Worm (Caenorhabditis elegans) whole organism, L4 larva: ENCODE measurements around the gene mlt-8.

Source experiments
- D1046.2 ChIP-seq: fragments of 200-800 bp; sonication (Bioruptor generic); IDR thresholded peaks from 2 replicates; pipeline ENCODE4 v1.3.6; 2022; ENCODE audit warnings: missing genetic modification characterization, missing compliant biosample characterization
- F10B5.3 ChIP-seq: sonication (generic microtip); optimal IDR thresholded peaks from 2 replicates; lab custom pipeline; 2016; ENCODE audit warnings: mild to moderate bottlenecking, missing genetic modification characterization, missing compliant biosample characterization
- F26F4.8 ChIP-seq: fragments of 200-800 bp; sonication (Bioruptor generic); conservative IDR thresholded peaks from 2 replicates; pipeline ENCODE4 v1.3.6; 2022; ENCODE audit warnings: missing genetic modification characterization, missing compliant biosample characterization
- F44E2.7 ChIP-seq: fragments of 200-800 bp; sonication (Bioruptor generic); IDR thresholded peaks from 2 replicates; pipeline ENCODE4 v2.1.2; 2022; ENCODE audit warnings: missing genetic modification characterization, missing compliant biosample characterization
- F49E8.2 ChIP-seq: sonication (generic microtip); optimal IDR thresholded peaks from 2 replicates; lab custom pipeline; 2016; ENCODE audit warnings: missing compliant biosample characterization, mild to moderate bottlenecking, missing genetic modification characterization, borderline replicate concordance
- R02D3.7 ChIP-seq: fragments of 150-350 bp; sonication (generic microtip); optimal IDR thresholded peaks from 3 replicates; lab custom pipeline; 2014; ENCODE audit warnings: missing biosample characterization, missing genetic modification characterization
- ZK546.5 ChIP-seq, 2 experiments: sonication (generic microtip); optimal IDR thresholded peaks; 2 replicates each; lab custom pipeline; 2017; ENCODE audit warnings: missing biosample characterization in 2 of 2, missing genetic modification characterization in 2 of 2
- aha-1 ChIP-seq: fragments of 150-350 bp; peaks from one replicate; lab custom pipeline; 2014; ENCODE audit warnings: missing biosample characterization, missing genetic modification characterization
- arid-1 ChIP-seq: fragments of 200-800 bp; sonication (Bioruptor generic); conservative IDR thresholded peaks from 2 replicates; pipeline ENCODE4 v1.3.6; 2022; ENCODE audit warnings: missing genetic modification reagents, missing genetic modification characterization, missing compliant biosample characterization
- ceh-62 ChIP-seq: sonication (generic microtip); optimal IDR thresholded peaks from 2 replicates; lab custom pipeline; 2017; ENCODE audit warnings: missing biosample characterization, missing genetic modification characterization
- ceh-82 ChIP-seq: sonication (generic microtip); optimal IDR thresholded peaks from 2 replicates; lab custom pipeline; 2017; ENCODE audit warnings: missing biosample characterization, missing genetic modification characterization
- ces-1 ChIP-seq: fragments of 150-350 bp; sonication (generic microtip); optimal IDR thresholded peaks from 4 replicates; lab custom pipeline; 2014; ENCODE audit warnings: missing biosample characterization, missing genetic modification reagents, missing genetic modification characterization
- duxl-1 ChIP-seq: sonication (generic microtip); optimal IDR thresholded peaks from 2 replicates; lab custom pipeline; 2016; ENCODE audit warnings: mild to moderate bottlenecking, missing genetic modification characterization, moderate library complexity, missing compliant biosample characterization; ENCODE audit not compliant: poor library complexity
- egl-27 ChIP-seq: sonication (generic microtip); optimal IDR thresholded peaks from 3 replicates; lab custom pipeline; 2017; ENCODE audit warnings: missing biosample characterization, missing genetic modification reagents, missing genetic modification characterization
- gei-8 ChIP-seq: fragments of 200-800 bp; sonication (Bioruptor generic); optimal IDR thresholded peaks from 2 replicates; lab custom pipeline; 2018; ENCODE audit warnings: mild to moderate bottlenecking, missing genetic modification characterization, missing compliant biosample characterization
- hlh-11 ChIP-seq: fragments of 200-800 bp; sonication (Bioruptor generic); optimal IDR thresholded peaks from 2 replicates; lab custom pipeline; 2018; ENCODE audit warnings: mild to moderate bottlenecking, missing genetic modification characterization, missing compliant biosample characterization
- lim-7 ChIP-seq: fragments of 200-800 bp; sonication (Bioruptor generic); IDR thresholded peaks from 2 replicates; pipeline ENCODE4 v1.3.6; 2022; ENCODE audit warnings: missing genetic modification characterization, missing compliant biosample characterization
- lin-15B ChIP-seq: fragments of 150-350 bp; sonication (generic microtip); optimal IDR thresholded peaks from 3 replicates; lab custom pipeline; 2014; ENCODE audit warnings: missing biosample characterization, missing genetic modification characterization
- lin-38 ChIP-seq: fragments of 200-800 bp; sonication (Bioruptor generic); IDR thresholded peaks from 2 replicates; pipeline ENCODE4 v1.3.6; 2022; ENCODE audit warnings: missing genetic modification reagents, missing genetic modification characterization, missing compliant biosample characterization
- lin-39 ChIP-seq: fragments of 150-350 bp; optimal IDR thresholded peaks from 2 replicates; lab custom pipeline; 2014; ENCODE audit warnings: missing biosample characterization, missing genetic modification reagents, missing genetic modification characterization
- lsy-2 ChIP-seq, 2 experiments: fragments of 150-350 bp in 1 of 2; sonication (generic microtip) in 1 of 2; optimal IDR thresholded peaks; 2 replicates each; lab custom pipeline; 2014 to 2017; ENCODE audit warnings: missing biosample characterization in 2 of 2, missing genetic modification characterization in 2 of 2
- mdt-29 ChIP-seq: fragments of 200-800 bp; sonication (Bioruptor generic); IDR thresholded peaks from 2 replicates; pipeline ENCODE4 v1.3.6; 2022; ENCODE audit warnings: missing genetic modification reagents, missing genetic modification characterization, missing compliant biosample characterization
- mxl-2 ChIP-seq: fragments of 200-800 bp; sonication (Bioruptor generic); conservative IDR thresholded peaks from 2 replicates; pipeline ENCODE4 v1.3.6; 2022; ENCODE audit warnings: missing genetic modification reagents, missing genetic modification characterization, missing compliant biosample characterization
- nhr-10 ChIP-seq: fragments of 150-350 bp; optimal IDR thresholded peaks from 2 replicates; lab custom pipeline; 2014; ENCODE audit warnings: missing biosample characterization, missing genetic modification characterization
- nhr-102 ChIP-seq: sonication (generic microtip); optimal IDR thresholded peaks from 2 replicates; lab custom pipeline; 2016; ENCODE audit warnings: mild to moderate bottlenecking, missing genetic modification characterization, moderate library complexity, missing compliant biosample characterization
- nhr-237 ChIP-seq: sonication (generic microtip); optimal IDR thresholded peaks from 2 replicates; lab custom pipeline; 2017; ENCODE audit warnings: missing biosample characterization, missing genetic modification characterization
- nhr-42 ChIP-seq: fragments of 200-800 bp; sonication (Bioruptor generic); IDR thresholded peaks from 2 replicates; pipeline ENCODE4 v1.3.6; 2022; ENCODE audit warnings: missing genetic modification characterization, missing compliant biosample characterization
- nhr-48 ChIP-seq: sonication (generic microtip); optimal IDR thresholded peaks from 2 replicates; lab custom pipeline; 2016; ENCODE audit warnings: mild to moderate bottlenecking, missing genetic modification characterization, missing compliant biosample characterization
- nhr-6 ChIP-seq: fragments of 150-350 bp; optimal IDR thresholded peaks from 2 replicates; lab custom pipeline; 2014; ENCODE audit warnings: missing biosample characterization, missing genetic modification characterization
- nhr-76 ChIP-seq: fragments of 150-350 bp; optimal IDR thresholded peaks from 2 replicates; lab custom pipeline; 2014; ENCODE audit warnings: missing biosample characterization, missing genetic modification characterization
- nhr-77 ChIP-seq: fragments of 150-350 bp; optimal IDR thresholded peaks from 2 replicates; lab custom pipeline; 2014; ENCODE audit warnings: missing biosample characterization, missing genetic modification characterization
- php-3 ChIP-seq: fragments of 200-800 bp; sonication (Bioruptor generic); IDR thresholded peaks from 2 replicates; pipeline ENCODE4 v1.3.6; 2022; ENCODE audit warnings: missing genetic modification reagents, missing genetic modification characterization, missing compliant biosample characterization
- sdz-12 ChIP-seq: fragments of 200-800 bp; sonication (Bioruptor generic); optimal IDR thresholded peaks from 2 replicates; lab custom pipeline; 2018; ENCODE audit warnings: mild to moderate bottlenecking, missing genetic modification characterization, missing compliant biosample characterization
- set-16 ChIP-seq: fragments of 200-800 bp; sonication (Bioruptor generic); IDR thresholded peaks from 2 replicates; pipeline ENCODE4 v1.3.6; 2022; ENCODE audit warnings: missing genetic modification reagents, missing genetic modification characterization, missing compliant biosample characterization
- spr-1 ChIP-seq: sonication (generic microtip); optimal IDR thresholded peaks from 2 replicates; lab custom pipeline; 2016; ENCODE audit warnings: mild to moderate bottlenecking, missing genetic modification characterization, missing compliant biosample characterization
- unc-62 ChIP-seq, 3 experiments: fragments of 150-350 bp in 1 of 3; sonication (generic microtip); optimal IDR thresholded peaks in 2 of 3; peaks in 1 of 3; 1 replicate in 1 of 3; 2 replicates in 2 of 3; lab custom pipeline; 2014 to 2017; ENCODE audit warnings: missing biosample characterization in 3 of 3, missing genetic modification characterization in 3 of 3, missing genetic modification reagents in 3 of 3, missing genotype in 1 of 3

Gene mlt-8

DNA sequence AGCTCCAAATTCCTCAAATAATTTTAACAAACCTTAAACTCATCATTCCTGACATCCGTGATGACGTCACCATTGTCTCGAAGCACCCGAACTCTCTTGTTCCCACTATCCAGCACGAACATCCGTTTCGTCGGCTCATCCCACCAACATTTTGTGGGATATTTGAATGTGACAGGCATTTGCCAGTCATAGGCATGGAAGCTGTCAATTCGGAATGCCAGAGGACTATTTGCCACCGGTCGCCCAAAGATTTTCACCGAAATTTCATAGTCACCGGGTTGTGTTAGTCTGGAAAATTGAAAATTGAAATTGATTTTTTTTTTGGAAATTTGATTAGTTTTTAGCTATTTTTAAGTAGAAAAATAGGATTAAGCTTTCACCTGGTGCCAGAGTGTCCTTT, 24.8 kb upstream of the mlt-8 start:
- TF ChIP-seq aha-1 (tag; lab: Kevin White, UChicago) (peak; percentile 96), F44E2.7 (GFP tag; lab: Robert Waterston, UW) (no peak), D1046.2 (GFP tag; lab: Robert Waterston, UW) (0 out of 2 replicates have a peak, but pooled peaks have one; percentile 38)

DNA sequence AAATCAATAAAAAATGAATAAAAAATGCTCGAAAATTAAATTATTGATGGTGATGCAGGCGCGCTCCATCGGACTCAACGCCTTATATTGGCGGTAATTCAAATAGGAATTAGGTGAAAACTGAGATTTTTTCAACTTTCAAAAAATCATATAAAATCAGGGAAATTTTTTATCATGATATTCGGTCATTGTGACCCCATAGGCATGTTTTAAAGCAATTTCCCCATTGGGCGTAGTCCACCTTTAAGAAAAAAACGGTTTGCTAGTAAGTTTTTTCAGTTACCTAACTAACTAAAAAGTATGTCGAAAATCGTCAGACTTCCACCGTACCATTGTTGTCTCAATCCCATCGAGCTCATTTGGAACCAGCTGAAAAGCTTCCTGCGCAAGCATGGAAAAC, 21.3 kb upstream of the mlt-8 start, which contains the start of gene W08F4.1:
TSS of gene W08F4.1 (plus strand) at position 301 of the 400 bp plus-strand sequence.
- peak; percentile 35; the same call in 1 of the 2 replicates for TF ChIP-seq lin-38 (GFP tag; lab: Robert Waterston, UW)

DNA sequence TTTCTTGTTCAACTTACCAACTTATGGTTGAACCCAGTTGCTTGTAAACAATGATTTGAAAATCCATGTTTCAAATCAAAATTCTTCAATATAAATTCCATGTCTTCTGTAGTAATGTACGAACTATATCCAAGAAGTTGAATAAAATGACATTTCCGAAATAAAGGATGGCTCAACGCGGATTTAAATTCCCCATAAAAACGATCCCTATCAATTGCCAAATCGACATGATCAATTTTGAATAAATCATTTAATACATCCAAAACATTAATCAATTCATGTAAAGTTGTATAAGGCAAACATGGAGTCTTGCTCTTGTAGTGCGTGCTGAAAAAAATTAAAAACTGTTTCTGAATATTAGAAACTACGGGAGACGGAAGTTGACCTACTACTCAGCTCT, 19.2 kb upstream of the mlt-8 start, which contains the start of gene W08F4.10:
TSS of gene W08F4.10 (minus strand) at position 101 of the 400 bp plus-strand sequence.
- TF ChIP-seq arid-1 (GFP tag; lab: Robert Waterston, UW) (no peak), sdz-12 (GFP tag; lab: Kevin White, UChicago) (no peak), php-3 (GFP tag; lab: Robert Waterston, UW) (no peak), hlh-11 (no peak), lin-39 (no peak), nhr-10 (tag; lab: Kevin White, UChicago) (no peak), nhr-77 (no peak), mxl-2 (GFP tag; lab: Robert Waterston, UW) (no peak), egl-27 (tag; lab: Kevin White, UChicago) (no peak)

DNA sequence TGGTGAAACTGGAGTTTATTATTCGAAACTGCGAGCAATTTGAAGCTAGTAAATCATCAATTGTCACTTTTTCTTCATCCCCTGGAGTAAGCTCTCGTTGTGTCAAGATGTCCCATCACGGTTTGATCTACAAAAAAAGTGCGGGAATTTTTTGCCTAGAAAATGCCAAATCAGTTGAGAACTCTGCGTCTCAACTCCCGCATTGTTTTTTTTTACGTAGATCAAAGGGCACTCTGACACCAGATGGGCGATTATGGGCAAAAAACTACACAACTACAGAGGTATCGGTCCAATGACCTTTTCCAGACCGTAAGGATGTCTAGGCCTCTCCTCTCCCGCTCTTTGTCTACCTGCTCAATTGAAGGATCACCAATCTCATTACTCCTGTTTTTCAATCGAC, 15.6 kb upstream of the mlt-8 start, which contains the start of gene fbxb-34:
TSS of gene fbxb-34 (plus strand) at position 301 of the 400 bp plus-strand sequence.
- TF ChIP-seq F49E8.2 (no peak), nhr-48 (tag; lab: Kevin White, UChicago) (no peak), gei-8 (GFP tag; lab: Kevin White, UChicago) (no peak), F26F4.8 (no peak), nhr-76 (no peak), spr-1 (tag; lab: Kevin White, UChicago) (no peak), lim-7 (GFP tag; lab: Robert Waterston, UW) (no peak), duxl-1 (no peak), nhr-6 (tag; lab: Kevin White, UChicago) (no peak), ceh-62 (no peak), sdz-12 (GFP tag; lab: Kevin White, UChicago) (no peak), nhr-237 (tag; lab: Kevin White, UChicago) (no peak), set-16 (GFP tag; lab: Robert Waterston, UW) (no peak), ces-1 (no peak), unc-62 (GFP tag; optimal IDR thresholded peaks at IDR 0.05 in 1 of 2; lab: Kevin White, UChicago) (no peak), unc-62 (tag; optimal IDR thresholded peaks at IDR 0.05; lab: Kevin White, UChicago) (no peak), lsy-2 (tag; optimal IDR thresholded peaks at IDR 0.05; lab: Kevin White, UChicago) (no peak), ZK546.5 (tag; optimal IDR thresholded peaks at IDR 0.05; lab: Kevin White, UChicago) (no peak), F10B5.3 (no peak), lin-15B (tag; lab: Kevin White, UChicago) (no peak)

DNA sequence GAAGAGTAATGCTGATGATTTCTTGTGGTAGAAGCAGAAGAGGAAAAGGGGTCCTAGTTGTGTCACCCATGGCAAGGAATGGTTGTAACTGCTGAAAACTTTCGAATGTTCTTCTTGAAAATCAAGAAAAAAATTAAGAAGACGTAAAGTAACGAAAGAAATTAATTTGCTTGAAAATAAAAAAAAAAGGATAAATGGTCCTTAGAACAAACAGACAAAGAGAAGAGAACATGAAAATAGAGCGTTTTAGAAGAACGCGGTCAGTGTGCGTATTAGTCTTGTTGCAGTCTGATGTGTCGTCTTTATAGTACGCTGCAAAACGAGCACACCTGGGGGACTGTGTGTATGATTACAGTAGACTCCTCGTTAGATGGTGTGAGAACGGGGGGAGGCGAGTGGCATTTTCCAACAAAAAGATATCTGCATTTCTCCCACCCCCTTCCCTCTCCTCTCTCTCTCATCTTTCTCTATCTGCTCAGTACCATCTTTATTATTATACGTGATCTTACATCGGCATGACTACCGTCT, 12.5 kb upstream of the mlt-8 start, which contains the start of the genes W08F4.12 and W08F4.13:
TSS of gene W08F4.12 (minus strand) at position 101 of the 528 bp plus-strand sequence.
TSS of gene W08F4.13 (plus strand) at position 478 of the 528 bp plus-strand sequence.
- TF ChIP-seq nhr-237 (tag; lab: Kevin White, UChicago) (no peak), R02D3.7 (tag; lab: Kevin White, UChicago) (no peak), nhr-42 (GFP tag; lab: Robert Waterston, UW) (no peak), ceh-82 (tag; lab: Kevin White, UChicago) (no peak), mdt-29 (GFP tag; lab: Robert Waterston, UW) (no peak), nhr-102 (no peak)
